Worm (Caenorhabditis elegans) whole organism, early embryonic: ENCODE measurements around the gene aak-1.

Experiments
- B0310.2 ChIP-seq: sonication (generic microtip); optimal IDR thresholded peaks from 2 replicates; lab custom pipeline; 2016; ENCODE audit warnings: mild to moderate bottlenecking, missing genetic modification characterization, missing compliant biosample characterization
- F13C5.2 ChIP-seq: sonication (generic microtip); optimal IDR thresholded peaks from 2 replicates; lab custom pipeline; 2017; ENCODE audit warnings: mild to moderate bottlenecking, missing genetic modification characterization, inconsistent platforms, missing compliant biosample characterization
- ama-1 ChIP-seq: fragments of 150-350 bp; optimal IDR thresholded peaks from 2 replicates; lab custom pipeline; 2014
- ceh-13 ChIP-seq: fragments of 200-800 bp; sonication (Bioruptor generic); optimal IDR thresholded peaks from 2 replicates; lab custom pipeline; 2018; ENCODE audit warnings: mild to moderate bottlenecking, missing genetic modification characterization, missing compliant biosample characterization
- ceh-36 ChIP-seq: sonication (generic microtip); optimal IDR thresholded peaks from 2 replicates; lab custom pipeline; 2016; ENCODE audit warnings: missing genetic modification characterization, inconsistent platforms, missing compliant biosample characterization
- ets-7 ChIP-seq: sonication (generic microtip); optimal IDR thresholded peaks from 2 replicates; lab custom pipeline; 2016; ENCODE audit warnings: missing genotype, missing genetic modification characterization, missing compliant biosample characterization
- flt-1 ChIP-seq: fragments of 200-800 bp; sonication (Bioruptor generic); IDR thresholded peaks from 2 replicates; pipeline ENCODE4 v1.3.6; 2022; ENCODE audit warnings: missing genetic modification characterization, missing compliant biosample characterization
- hmbx-1 ChIP-seq: sonication (generic microtip); optimal IDR thresholded peaks from 2 replicates; lab custom pipeline; 2016; ENCODE audit warnings: mild to moderate bottlenecking, missing genetic modification characterization, missing compliant biosample characterization
- hnd-1 ChIP-seq: sonication (generic microtip); optimal IDR thresholded peaks from 2 replicates; lab custom pipeline; 2016; ENCODE audit warnings: missing genetic modification characterization, missing compliant biosample characterization
- pes-1 ChIP-seq: fragments of 200-800 bp; sonication (Bioruptor generic); IDR thresholded peaks from 2 replicates; pipeline ENCODE4 v1.3.6; 2022; ENCODE audit warnings: missing genetic modification reagents, missing genetic modification characterization, missing compliant biosample characterization
- scrt-1 ChIP-seq: fragments of 200-800 bp; sonication (Bioruptor generic); IDR thresholded peaks from 2 replicates; pipeline ENCODE4 v1.3.6; 2022; ENCODE audit warnings: missing genetic modification characterization, missing compliant biosample characterization
- tbx-11 ChIP-seq: fragments of 200-800 bp; sonication (Bioruptor generic); IDR thresholded peaks from 2 replicates; pipeline ENCODE4 v1.3.6; 2022; ENCODE audit warnings: missing genetic modification characterization, missing compliant biosample characterization

DNA sequence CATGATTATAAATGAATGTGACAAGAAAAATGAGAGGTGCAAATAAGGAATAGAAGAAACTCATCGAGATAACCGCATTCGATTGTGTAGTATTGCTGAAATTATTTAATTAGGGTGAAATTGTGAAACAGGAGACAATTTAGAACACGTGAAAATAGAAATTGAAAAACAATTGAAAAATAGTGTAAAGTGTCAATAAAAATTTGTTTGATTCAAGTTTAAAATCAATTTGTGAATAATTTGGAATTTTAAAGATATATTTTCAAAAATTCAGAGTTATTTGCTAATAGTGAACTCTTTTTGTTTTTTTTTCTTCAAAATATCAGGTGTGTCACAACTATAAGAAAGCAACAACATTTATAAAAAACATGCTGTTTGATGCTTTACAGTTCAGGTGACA lies 29.6 kb downstream of the aak-1 start, which contains the start of gene ZK370.4:
- TF ChIP-seq ama-1 (lab: Kevin White, UChicago) (no peak), B0310.2 (tag; lab: Kevin White, UChicago) (no peak), pes-1 (GFP tag; lab: Robert Waterston, UW) (no peak), ets-7 (tag; lab: Kevin White, UChicago) (no peak), flt-1 (GFP tag; lab: Robert Waterston, UW) (no peak), ceh-36 (no peak), hnd-1 (tag; lab: Kevin White, UChicago) (no peak), hmbx-1 (no peak), tbx-11 (GFP tag; lab: Robert Waterston, UW) (no peak), F13C5.2 (tag; lab: Kevin White, UChicago) (no peak), scrt-1 (no peak), ceh-13 (GFP tag; lab: Kevin White, UChicago) (no peak)
